Worm (Caenorhabditis elegans): Measurements from ENCODE around the gene mrps-34.
A peak's percentile ranks its signal among the peaks of the same experiment; 100 is the strongest.

mrps-34 gene

DNA sequence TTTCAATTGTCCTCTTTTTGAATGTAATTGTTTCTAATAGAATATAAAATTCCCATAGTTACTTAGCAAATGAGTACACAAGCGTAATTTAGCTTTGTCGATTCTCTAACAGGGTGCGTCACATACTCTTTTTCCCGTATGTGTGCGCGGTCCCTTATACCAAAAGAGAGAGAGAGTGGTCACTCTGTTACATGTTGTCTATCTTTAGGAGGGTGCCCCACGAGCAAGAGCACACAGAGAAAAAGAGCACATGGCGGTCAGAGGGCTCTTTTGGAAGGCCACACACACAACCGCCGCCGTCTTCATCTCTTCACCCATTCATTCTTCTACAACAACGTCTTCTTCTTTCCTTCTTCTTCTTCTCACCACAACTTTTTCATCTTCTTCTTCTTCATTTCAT lies 28.3 kb downstream of the mrps-34 start:
- TF ChIP-seq nhr-129 (tag; optimal IDR thresholded peaks at IDR 0.05), result peak; percentile 48
- peak in 1 of 2 experiments; percentile 18 for TF ChIP-seq lsy-2 (tag; optimal IDR thresholded peaks at IDR 0.05)
- no peak for TF ChIP-seq alr-1 (tag; optimal IDR thresholded peaks at IDR 0.05)
- peak; percentile 31 for TF ChIP-seq unc-55 (GFP tag; optimal IDR thresholded peaks at IDR 0.05)
- TF ChIP-seq mdl-1 (tag; optimal IDR thresholded peaks at IDR 0.05), result peak in 1 of 2 experiments; percentile 4
- TF ChIP-seq aly-2 (tag; optimal IDR thresholded peaks at IDR 0.05), result no peak
- peak; percentile 33 for TF ChIP-seq C34F6.9 (tag; optimal IDR thresholded peaks at IDR 0.05)
- TF ChIP-seq F13H6.1 (tag; optimal IDR thresholded peaks at IDR 0.05), result peak; percentile 71

DNA sequence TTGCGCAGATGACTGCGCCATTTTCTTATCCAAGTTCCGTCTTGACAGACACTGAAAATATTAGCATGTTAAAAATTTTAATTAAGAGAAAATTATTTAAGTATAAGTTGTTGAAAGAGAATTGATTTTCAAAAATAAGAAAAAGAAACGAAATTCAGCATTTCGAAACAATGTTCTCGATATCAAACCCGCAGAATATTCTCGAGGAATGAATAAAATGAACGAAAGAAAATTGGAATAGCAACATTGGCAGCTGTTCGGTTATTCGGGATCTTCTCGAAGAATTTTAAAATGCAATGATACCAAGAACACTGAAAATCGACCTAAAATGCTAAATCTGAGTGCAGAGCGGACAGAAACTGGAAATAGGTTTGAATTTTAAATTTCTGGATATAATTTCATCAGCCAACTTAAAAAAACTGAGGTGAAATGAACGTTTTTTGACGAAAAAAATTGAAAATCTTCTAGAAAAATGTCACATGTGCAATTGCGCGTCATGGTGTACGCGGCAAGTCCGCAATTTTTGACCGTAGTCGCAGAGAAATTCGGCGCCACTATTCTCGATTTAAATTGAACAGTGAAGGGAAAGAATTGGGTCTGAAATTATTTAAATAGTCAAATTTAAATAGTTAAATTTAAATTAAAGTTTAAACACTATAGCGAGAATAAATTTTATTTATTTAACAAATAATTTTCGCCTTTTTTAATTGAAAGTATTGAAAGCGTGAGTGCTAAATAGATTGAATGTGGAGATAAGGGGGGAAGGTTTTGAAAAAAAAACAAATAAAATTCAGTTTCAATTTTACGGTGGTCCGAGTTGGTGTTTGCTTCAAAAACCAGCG lies 34.0 kb downstream of the mrps-34 start, which contains the start of the genes cct-5 and F25F2.1:
cct-5 (minus strand) TSS at position 51 of the 842 bp plus-strand sequence.
F25F2.1 (plus strand) TSS at position 792 of the 842 bp plus-strand sequence.
- TF ChIP-seq aly-2 (tag; optimal IDR thresholded peaks at IDR 0.05) (no peak), elt-3 (tag; optimal IDR thresholded peaks at IDR 0.05) (no peak), unc-39 (tag; optimal IDR thresholded peaks at IDR 0.05) (no peak), mab-5 (tag; optimal IDR thresholded peaks at IDR 0.05) (no peak), ztf-11 (tag; optimal IDR thresholded peaks at IDR 0.05) (no peak), nhr-11 (tag; optimal IDR thresholded peaks at IDR 0.05) (no peak), dmd-4 (tag; optimal IDR thresholded peaks at IDR 0.05) (no peak), fos-1 (tag; optimal IDR thresholded peaks at IDR 0.05) (peak; percentile 23), unc-55 (GFP tag; optimal IDR thresholded peaks at IDR 0.05) (peak; percentile 76), blmp-1 (tag; optimal IDR thresholded peaks at IDR 0.05; ENCODE audit: insufficient read depth) (no peak), mdl-1 (tag; optimal IDR thresholded peaks at IDR 0.05) (no peak), ama-1 (optimal IDR thresholded peaks at IDR 0.05) (peak; percentile 37), nhr-129 (tag; optimal IDR thresholded peaks at IDR 0.05) (peak; percentile 57), unc-62 (GFP tag; optimal IDR thresholded peaks at IDR 0.05) (no peak), ztf-1 (GFP tag; conservative IDR thresholded peaks at IDR 0.05) (no peak), snpc-4 (tag; optimal IDR thresholded peaks at IDR 0.05) (peak; percentile 23), peb-1 (tag; optimal IDR thresholded peaks at IDR 0.05) (no peak), nhr-6 (tag; optimal IDR thresholded peaks at IDR 0.05) (no peak), ZK546.5 (tag; optimal IDR thresholded peaks at IDR 0.05) (no peak), nhr-23 (tag; optimal IDR thresholded peaks at IDR 0.05) (no peak), C34F6.9 (tag; optimal IDR thresholded peaks at IDR 0.05) (peak; percentile 76), lin-13 (GFP tag; optimal IDR thresholded peaks at IDR 0.05) (peak; percentile 51), skn-1 (tag; optimal IDR thresholded peaks at IDR 0.05) (no peak), sem-4 (tag; optimal IDR thresholded peaks at IDR 0.05) (no peak), lin-39 (tag; optimal IDR thresholded peaks at IDR 0.05) (no peak), mbf-1 (tag; optimal IDR thresholded peaks at IDR 0.05) (no peak), egl-27 (tag; optimal IDR thresholded peaks at IDR 0.05) (no peak), ztf-4 (tag; optimal IDR thresholded peaks at IDR 0.05) (no peak), zag-1 (tag; optimal IDR thresholded peaks at IDR 0.05) (no peak), Y55F3AM.14 (GFP tag; optimal IDR thresholded peaks at IDR 0.05) (no peak), nhr-25 (tag; optimal IDR thresholded peaks at IDR 0.05) (no peak), R02D3.7 (tag; optimal IDR thresholded peaks at IDR 0.05) (no peak), nhr-237 (tag; optimal IDR thresholded peaks at IDR 0.05) (no peak), nhr-10 (tag; optimal IDR thresholded peaks at IDR 0.05) (no peak), lin-11 (tag; optimal IDR thresholded peaks at IDR 0.05) (no peak), ceh-82 (tag; optimal IDR thresholded peaks at IDR 0.05) (no peak), nhr-12 (tag; optimal IDR thresholded peaks at IDR 0.05) (no peak), sma-9 (GFP tag; optimal IDR thresholded peaks at IDR 0.05) (peak; percentile 49), sma-9 (tag; optimal IDR thresholded peaks at IDR 0.05) (no peak), crh-2 (tag; optimal IDR thresholded peaks at IDR 0.05) (peak; percentile 71), nhr-21 (tag; optimal IDR thresholded peaks at IDR 0.05) (no peak), alr-1 (tag; optimal IDR thresholded peaks at IDR 0.05) (no peak), ceh-16 (tag; optimal IDR thresholded peaks at IDR 0.05) (no peak), elt-1 (tag; optimal IDR thresholded peaks at IDR 0.05) (no peak), F13H6.1 (tag; optimal IDR thresholded peaks at IDR 0.05) (peak; percentile 19), gmeb-1 (tag; optimal IDR thresholded peaks at IDR 0.05) (peak; percentile 76), lsy-2 (tag; optimal IDR thresholded peaks at IDR 0.05) (peak; percentile 61 to 95), nhr-77 (tag; optimal IDR thresholded peaks at IDR 0.05) (no peak), sma-3 (GFP tag; optimal IDR thresholded peaks at IDR 0.05) (peak; percentile 36)
